Worm (Caenorhabditis elegans) whole organism, L1 larva: ENCODE results near the gene E02C12.10.
"Not testable (repeated sequence)": the region's sequence is repeated elsewhere in the genome, so short reads cannot be mapped to it uniquely, and the experiment has no call there.

Experiments
- C34B4.2 ChIP-seq: sonication (generic microtip); optimal IDR thresholded peaks from 2 replicates; lab custom pipeline; 2017; ENCODE audit warnings: mild to moderate bottlenecking, missing genetic modification characterization, missing compliant biosample characterization
- ama-1 ChIP-seq: fragments of 150-350 bp; optimal IDR thresholded peaks from 2 replicates; lab custom pipeline; 2014
- blmp-1 ChIP-seq: fragments of 150-350 bp; optimal IDR thresholded peaks from 2 replicates; lab custom pipeline; 2014; ENCODE audit warnings: missing biosample characterization, missing genetic modification characterization
- dpl-1 ChIP-seq, 3 experiments: fragments of 150-350 bp in 2 of 3; sonication (generic microtip) in 1 of 3; optimal IDR thresholded peaks; 2 replicates each; lab custom pipeline; 2014 to 2017; ENCODE audit warnings: missing biosample characterization in 3 of 3, missing genetic modification characterization in 3 of 3, missing genetic modification reagents in 3 of 3
- dsc-1 ChIP-seq: sonication (generic microtip); optimal IDR thresholded peaks from 2 replicates; lab custom pipeline; 2016; ENCODE audit warnings: mild to moderate bottlenecking, missing genetic modification characterization, missing compliant biosample characterization
- efl-1 ChIP-seq, 4 experiments: fragments of 150-350 bp; optimal IDR thresholded peaks in 3 of 4; peaks in 1 of 4; 1 replicate in 1 of 4; 2 replicates in 3 of 4; lab custom pipeline; 2014; ENCODE audit warnings: missing biosample characterization in 2 of 4, missing genetic modification characterization in 2 of 4, missing genetic modification reagents in 2 of 4
- egl-13 ChIP-seq: sonication (generic microtip); optimal IDR thresholded peaks from 2 replicates; lab custom pipeline; 2016; ENCODE audit warnings: missing genotype, missing genetic modification reagents, missing genetic modification characterization, missing compliant biosample characterization
- fkh-10 ChIP-seq: sonication (generic microtip); optimal IDR thresholded peaks from 2 replicates; lab custom pipeline; 2017; ENCODE audit warnings: missing biosample characterization, missing genetic modification reagents, missing genetic modification characterization
- fkh-4 ChIP-seq: sonication (generic microtip); optimal IDR thresholded peaks from 2 replicates; lab custom pipeline; 2016; ENCODE audit warnings: missing compliant biosample characterization, missing genetic modification characterization, borderline replicate concordance
- fkh-8 ChIP-seq: sonication (generic microtip); optimal IDR thresholded peaks from 2 replicates; lab custom pipeline; 2016; ENCODE audit warnings: mild to moderate bottlenecking, missing genetic modification characterization, missing compliant biosample characterization
- hlh-17 ChIP-seq: fragments of 200-800 bp; sonication (Bioruptor generic); optimal IDR thresholded peaks from 2 replicates; lab custom pipeline; 2018; ENCODE audit warnings: missing genetic modification characterization, mild to moderate bottlenecking, missing compliant biosample characterization, moderate library complexity, borderline replicate concordance
- irx-1 ChIP-seq: sonication (generic microtip); optimal IDR thresholded peaks from 2 replicates; lab custom pipeline; 2016; ENCODE audit warnings: missing genetic modification characterization, missing compliant biosample characterization
- lin-14 ChIP-seq: fragments of 200-800 bp; sonication (Bioruptor generic); optimal IDR thresholded peaks from 2 replicates; lab custom pipeline; 2018; ENCODE audit warnings: mild to moderate bottlenecking, missing genetic modification characterization, moderate library complexity, missing compliant biosample characterization
- lin-35 ChIP-seq, 2 experiments: fragments of 150-350 bp; optimal IDR thresholded peaks; 2 replicates each; lab custom pipeline; 2014; ENCODE audit warnings: missing biosample characterization in 2 of 2, missing genetic modification characterization in 2 of 2, missing genetic modification reagents in 2 of 2
- mab-9 ChIP-seq: fragments of 200-800 bp; sonication (Bioruptor generic); IDR thresholded peaks from 2 replicates; pipeline ENCODE4 v1.3.6; 2022; ENCODE audit warnings: missing genetic modification reagents, missing genetic modification characterization, missing compliant biosample characterization
- mep-1 ChIP-seq: fragments of 150-350 bp; optimal IDR thresholded peaks from 2 replicates; lab custom pipeline; 2014; ENCODE audit warnings: missing biosample characterization, missing genetic modification characterization
- nhr-12 ChIP-seq: sonication (generic microtip); optimal IDR thresholded peaks from 2 replicates; lab custom pipeline; 2017; ENCODE audit warnings: missing biosample characterization, missing genetic modification characterization
- nhr-237 ChIP-seq: fragments of 150-350 bp; optimal IDR thresholded peaks from 2 replicates; lab custom pipeline; 2014; ENCODE audit warnings: missing biosample characterization, missing genetic modification characterization
- nhr-71 ChIP-seq: sonication (generic microtip); optimal IDR thresholded peaks from 2 replicates; lab custom pipeline; 2016; ENCODE audit warnings: mild to moderate bottlenecking, missing genetic modification characterization, moderate library complexity, missing compliant biosample characterization
- nhr-77 ChIP-seq: fragments of 150-350 bp; optimal IDR thresholded peaks from 2 replicates; lab custom pipeline; 2014; ENCODE audit warnings: missing biosample characterization, missing genetic modification characterization
- nhr-84 ChIP-seq: sonication (generic microtip); optimal IDR thresholded peaks from 2 replicates; lab custom pipeline; 2017; ENCODE audit warnings: missing biosample characterization, missing genetic modification characterization
- nhr-85 ChIP-seq: sonication (generic microtip); peaks from one replicate; lab custom pipeline; 2016; ENCODE audit warnings: missing genetic modification characterization, inconsistent platforms, missing compliant biosample characterization
- nhr-90 ChIP-seq: sonication (generic microtip); optimal IDR thresholded peaks from 2 replicates; lab custom pipeline; 2016; ENCODE audit warnings: mild to moderate bottlenecking, missing genetic modification characterization, missing compliant biosample characterization; ENCODE audit not compliant: poor library complexity
- pag-3 ChIP-seq: sonication (generic microtip); optimal IDR thresholded peaks from 2 replicates; lab custom pipeline; 2017; ENCODE audit warnings: missing genetic modification characterization, mild to moderate bottlenecking, missing compliant biosample characterization, antibody characterized with exemption, borderline replicate concordance; ENCODE audit not compliant: insufficient read depth
- tlp-1 ChIP-seq: fragments of 150-350 bp; optimal IDR thresholded peaks from 2 replicates; lab custom pipeline; 2014; ENCODE audit warnings: missing biosample characterization, missing genetic modification characterization
- unc-86 ChIP-seq: sonication (generic microtip); optimal IDR thresholded peaks from 2 replicates; lab custom pipeline; 2016; ENCODE audit warnings: missing genetic modification characterization, missing compliant biosample characterization
- ztf-11 ChIP-seq, 2 experiments: sonication (generic microtip); optimal IDR thresholded peaks; 2 replicates each; lab custom pipeline; 2016 to 2017; ENCODE audit warnings: missing genetic modification characterization in 2 of 2, missing biosample characterization in 1 of 2, missing compliant biosample characterization in 1 of 2

The E02C12.10 gene

ce11 chrV:9386143-9386542, 7.9 kb upstream of the E02C12.10 start, which contains the start of gene hum-2:
hum-2 (plus strand) TSS chrV:9386175.
- TF ChIP-seq efl-1 (optimal IDR thresholded peaks at IDR 0.05; lab: Kevin White, UChicago) = no peak
- TF ChIP-seq efl-1 (GFP tag; optimal IDR thresholded peaks at IDR 0.05 in 1 of 2; lab: Kevin White, UChicago) = peak in 1 of 2 experiments; percentile 45
- no peak for TF ChIP-seq unc-86

- peak; percentile 25 for TF ChIP-seq blmp-1 (tag; lab: Kevin White, UChicago)
- TF ChIP-seq efl-1 (optimal IDR thresholded peaks at IDR 0.05; lab: Kevin White, UChicago) = no peak
- TF ChIP-seq efl-1 (GFP tag; optimal IDR thresholded peaks at IDR 0.05 in 1 of 2; lab: Kevin White, UChicago) = peak in 1 of 2 experiments; percentile 62
- no peak for TF ChIP-seq nhr-237 (tag; lab: Kevin White, UChicago)
These were observed 6.7 kb upstream of the E02C12.10 start for ce11 chrV:9384949-9385348.

ce11 chrV:9384359-9384758, 6.2 kb upstream of the E02C12.10 start:
- TF ChIP-seq tlp-1 (tag; lab: Kevin White, UChicago) = no peak
- TF ChIP-seq pag-3 (tag; lab: Kevin White, UChicago) = no peak
- no peak for TF ChIP-seq fkh-8 (tag; lab: Kevin White, UChicago)

- TF ChIP-seq dpl-1 (GFP tag; optimal IDR thresholded peaks at IDR 0.05; lab: Kevin White, UChicago) (peak in 2 of 3 experiments; percentile 4 to 15), efl-1 (optimal IDR thresholded peaks at IDR 0.05; lab: Kevin White, UChicago) (peak in 1 of 2 experiments; percentile 19), efl-1 (GFP tag; optimal IDR thresholded peaks at IDR 0.05 in 1 of 2; lab: Kevin White, UChicago) (peak in 1 of 2 experiments; percentile 67), nhr-71 (no peak), lin-35 (GFP tag; optimal IDR thresholded peaks at IDR 0.05; lab: Kevin White, UChicago) (peak in 1 of 2 experiments; percentile 7)
These were observed 4.5 kb upstream of the E02C12.10 start for ce11 chrV:9382538-9383328.

ce11 chrV:9381846-9382363, 3.7 kb upstream of the E02C12.10 start, which contains the start of gene E02C12.12:
E02C12.12 (minus strand) TSS chrV:9382313.
- TF ChIP-seq mab-9 (GFP tag; lab: Robert Waterston, UW) (no peak), blmp-1 (tag; lab: Kevin White, UChicago) (peak; percentile 20), egl-13 (tag; lab: Kevin White, UChicago) (no peak), nhr-84 (no peak), nhr-77 (tag; lab: Kevin White, UChicago) (no peak), nhr-12 (tag; lab: Kevin White, UChicago) (no peak), hlh-17 (no peak), fkh-4 (no peak), nhr-85 (tag; lab: Kevin White, UChicago) (peak; percentile 51), C34B4.2 (tag; lab: Kevin White, UChicago) (no peak)
- TF ChIP-seq, all 84 proteins: peak for 2

- not testable (repeated sequence) for TF ChIP-seq ztf-11 (tag; optimal IDR thresholded peaks at IDR 0.05; lab: Kevin White, UChicago); dsc-1 (tag; lab: Kevin White, UChicago); mep-1 (tag; lab: Kevin White, UChicago)
These were observed 1.6 kb upstream of the E02C12.10 start, which contains the start of gene E02C12.11 for ce11 chrV:9379808-9380207. E02C12.11 (minus strand) TSS chrV:9379908.

- TF ChIP-seq tlp-1 (tag; lab: Kevin White, UChicago) (no peak), fkh-10 (GFP tag; lab: Kevin White, UChicago) (no peak), nhr-77 (tag; lab: Kevin White, UChicago) (no peak), nhr-84 (no peak), irx-1 (tag; lab: Kevin White, UChicago) (no peak), efl-1 (optimal IDR thresholded peaks at IDR 0.05; lab: Kevin White, UChicago) (no peak), efl-1 (GFP tag; optimal IDR thresholded peaks at IDR 0.05 in 1 of 2; lab: Kevin White, UChicago) (peak in 1 of 2 experiments; percentile 2), nhr-90 (tag; lab: Kevin White, UChicago) (no peak), ama-1 (lab: Kevin White, UChicago) (no peak), nhr-237 (tag; lab: Kevin White, UChicago) (no peak), lin-14 (GFP tag; lab: Kevin White, UChicago) (no peak), dsc-1 (tag; lab: Kevin White, UChicago) (no peak), nhr-85 (tag; lab: Kevin White, UChicago) (peak; percentile 41)
These were observed 1.8 kb downstream of the E02C12.10 start, which contains the start of gene E02C12.19 for ce11 chrV:9376417-9376816. E02C12.19 (minus strand) TSS chrV:9376517.
